Fruit fly (Drosophila melanogaster): ENCODE data around the gene CG12590.

DNA sequence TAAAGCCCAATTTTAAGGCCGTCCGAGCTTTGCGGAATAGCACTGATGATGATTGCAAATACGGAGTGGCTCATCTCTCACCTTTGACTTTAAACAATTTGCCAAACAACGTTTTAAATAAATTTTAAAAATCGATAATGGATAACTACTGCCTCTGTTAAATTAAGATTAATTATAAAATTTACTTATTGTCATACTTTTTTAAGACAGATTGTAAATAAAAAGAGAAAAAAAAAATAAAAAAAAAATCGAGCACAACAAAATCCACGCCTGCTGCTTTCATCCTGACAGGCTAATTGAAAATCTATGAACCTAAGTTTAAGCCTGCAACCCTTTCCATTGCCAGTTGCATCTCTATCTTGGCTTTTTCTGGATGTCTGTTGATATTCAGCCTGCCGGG is 20.5 kb upstream of the CG12590 start, which contains the start of gene CG12589:
- TF ChIP-seq CG6272 (GFP tag; IDR thresholded peaks at IDR 0.05) (no peak), Sin3A (optimal IDR thresholded peaks at IDR 0.05) (no peak), zen (tag; optimal IDR thresholded peaks at IDR 0.05) (no peak), tin (GFP tag; optimal IDR thresholded peaks at IDR 0.05) (no peak), CG1233 (GFP tag; optimal IDR thresholded peaks at IDR 0.05) (no peak), nerfin-2 (GFP tag; IDR thresholded peaks at IDR 0.05; ENCODE audit: partially characterized antibody) (no peak), ab (GFP tag; optimal IDR thresholded peaks at IDR 0.05) (no peak), CG32772 (GFP tag; IDR thresholded peaks at IDR 0.05) (no peak), CG8478 (optimal IDR thresholded peaks at IDR 0.05) (no peak), sqz (GFP tag; optimal IDR thresholded peaks at IDR 0.05) (no peak), Nf-YB (GFP tag; optimal IDR thresholded peaks at IDR 0.05) (no peak), CG15269 (tag; optimal IDR thresholded peaks at IDR 0.05) (no peak), CG1602 (GFP tag; optimal IDR thresholded peaks at IDR 0.05) (no peak), CG15601 (tag; optimal IDR thresholded peaks at IDR 0.05) (no peak)
